Fruit fly (Drosophila melanogaster) whole organism, adult: ENCODE measurements around the gene CG4080.

Experiments
- CG11617 ChIP-seq: fragments of 200-800 bp; sonication (Bioruptor generic); optimal IDR thresholded peaks from 2 replicates; lab custom pipeline; 2017; ENCODE audit warnings: mild to moderate bottlenecking, missing biosample characterization, missing genetic modification reagents, missing genetic modification characterization
- CG12768 ChIP-seq: fragments of 200-800 bp; sonication (Bioruptor generic); optimal IDR thresholded peaks from 2 replicates; lab custom pipeline; 2017; ENCODE audit warnings: missing biosample characterization, missing genetic modification characterization, mild to moderate bottlenecking, moderate library complexity, missing genetic modification reagents
- CG14711 ChIP-seq: fragments of 200-800 bp; sonication (Bioruptor generic); optimal IDR thresholded peaks from 2 replicates; lab custom pipeline; 2018; ENCODE audit warnings: missing biosample characterization, mild to moderate bottlenecking, missing genetic modification characterization, moderate library complexity
- CG1620 ChIP-seq: fragments of 200-800 bp; sonication (Bioruptor generic); optimal IDR thresholded peaks from 2 replicates; lab custom pipeline; 2016; ENCODE audit warnings: missing biosample characterization, missing genetic modification characterization
- CG33017 ChIP-seq: fragments of 200-800 bp; sonication (Bioruptor generic); optimal IDR thresholded peaks from 2 replicates; lab custom pipeline; 2018; ENCODE audit warnings: missing biosample characterization, mild to moderate bottlenecking, missing genetic modification characterization, moderate library complexity
- CG5204 ChIP-seq: fragments of 200-800 bp; sonication (Bioruptor generic); optimal IDR thresholded peaks from 2 replicates; lab custom pipeline; 2016; ENCODE audit warnings: missing biosample characterization, missing genetic modification characterization
- CG7045 ChIP-seq: fragments of 200-800 bp; sonication (Bioruptor generic); optimal IDR thresholded peaks from 2 replicates; lab custom pipeline; 2017; ENCODE audit warnings: missing biosample characterization, mild to moderate bottlenecking, missing genetic modification characterization
- CG7101 ChIP-seq: fragments of 200-800 bp; sonication (Bioruptor generic); optimal IDR thresholded peaks from 2 replicates; lab custom pipeline; 2018; ENCODE audit warnings: missing biosample characterization, mild to moderate bottlenecking, missing genetic modification characterization, moderate library complexity
- Clk ChIP-seq: fragments of 200-800 bp; sonication (Bioruptor generic); optimal IDR thresholded peaks from 2 replicates; lab custom pipeline; 2017; ENCODE audit warnings: missing biosample characterization, missing genetic modification characterization
- Crg-1 ChIP-seq: fragments of 200-800 bp; sonication (Bioruptor generic); optimal IDR thresholded peaks from 2 replicates; lab custom pipeline; 2016; ENCODE audit warnings: missing biosample characterization, missing genetic modification characterization
- Hr96 ChIP-seq: fragments of 200-800 bp; sonication (Bioruptor generic); optimal IDR thresholded peaks from 2 replicates; lab custom pipeline; 2016; ENCODE audit warnings: missing biosample characterization, missing genetic modification characterization
- Mnt ChIP-seq: fragments of 200-800 bp; sonication (Bioruptor generic); optimal IDR thresholded peaks from 2 replicates; lab custom pipeline; 2016; ENCODE audit warnings: missing biosample characterization, mild to moderate bottlenecking, missing genetic modification characterization
- bab1 ChIP-seq: fragments of 200-800 bp; sonication (Bioruptor generic); optimal IDR thresholded peaks from 3 replicates; lab custom pipeline; 2019; ENCODE audit warnings: missing biosample characterization, mild to moderate bottlenecking, missing genetic modification characterization, moderate library complexity
- cic ChIP-seq: fragments of 200-800 bp; sonication (Bioruptor generic); optimal IDR thresholded peaks from 2 replicates; lab custom pipeline; 2017; ENCODE audit warnings: missing biosample characterization, mild to moderate bottlenecking, missing genetic modification characterization, moderate library complexity
- cnc ChIP-seq, 2 experiments: fragments of >200 bp; optimal IDR thresholded peaks; 2 replicates each; lab custom pipeline; 2017
- kay ChIP-seq: fragments of 200-800 bp; sonication (Bioruptor generic); peaks from one replicate; lab custom pipeline; 2016; ENCODE audit warnings: missing biosample characterization, missing genetic modification characterization, borderline replicate concordance
- ovo ChIP-seq: fragments of 200-800 bp; sonication (Bioruptor generic); optimal IDR thresholded peaks from 2 replicates; lab custom pipeline; 2016; ENCODE audit warnings: missing biosample characterization, missing genetic modification characterization
- pad ChIP-seq: fragments of 200-800 bp; sonication (Bioruptor generic); optimal IDR thresholded peaks from 3 replicates; lab custom pipeline; 2017; ENCODE audit warnings: missing biosample characterization, missing genetic modification characterization, mild to moderate bottlenecking, moderate library complexity, missing genetic modification reagents
- tj ChIP-seq: fragments of 200-800 bp; sonication (Bioruptor generic); optimal IDR thresholded peaks from 3 replicates; lab custom pipeline; 2017; ENCODE audit warnings: missing biosample characterization, mild to moderate bottlenecking, missing genetic modification characterization, moderate library complexity
- toe ChIP-seq: fragments of 200-800 bp; sonication (Bioruptor generic); optimal IDR thresholded peaks from 2 replicates; lab custom pipeline; 2016; ENCODE audit warnings: missing biosample characterization, missing genetic modification characterization

CG4080 gene

DNA sequence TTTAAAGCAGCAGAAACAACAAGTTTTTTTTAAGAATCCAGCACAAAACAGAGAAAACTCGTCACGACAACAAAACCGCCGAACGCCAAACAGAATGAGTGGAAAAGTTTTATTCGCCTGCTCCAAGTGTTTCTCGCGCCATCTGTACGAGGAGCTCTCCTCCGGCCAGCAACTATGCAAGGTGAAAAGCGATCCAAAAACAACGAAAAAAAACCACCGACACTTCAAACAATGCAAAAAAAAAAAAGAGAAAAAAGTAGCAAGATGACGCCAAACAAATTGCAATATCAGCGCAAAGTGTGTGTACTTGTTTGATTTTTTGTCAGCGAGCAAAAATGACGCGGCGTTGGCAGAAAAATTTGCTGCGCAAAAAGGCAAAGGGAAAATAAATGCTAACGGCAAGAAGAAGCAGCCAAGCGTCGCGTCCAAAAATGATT is 31.6 kb downstream of the CG4080 start:
- TF ChIP-seq pad = no peak
- TF ChIP-seq CG11617 (GFP tag; lab: Kevin White, UChicago) = peak; percentile 60
- peak; percentile 16 for TF ChIP-seq CG12768 (GFP tag; lab: Kevin White, UChicago)
- TF ChIP-seq CG33017 (tag; lab: Kevin White, UChicago) = no peak
- TF ChIP-seq ovo (GFP tag; lab: Kevin White, UChicago) = no peak
- no peak for TF ChIP-seq CG1620 (GFP tag; lab: Kevin White, UChicago)
- TF ChIP-seq Mnt = no peak
- peak; percentile 67 for TF ChIP-seq cic (GFP tag; lab: Kevin White, UChicago)
- no peak for TF ChIP-seq CG14711
- peak; percentile 85 for TF ChIP-seq kay (GFP tag; lab: Kevin White, UChicago)
- no peak for TF ChIP-seq CG5204
- TF ChIP-seq tj (GFP tag; lab: Kevin White, UChicago) = peak; percentile 100
- peak; percentile 13 for TF ChIP-seq bab1 (GFP tag; lab: Kevin White, UChicago)
- no peak for TF ChIP-seq Hr96 (GFP tag; lab: Kevin White, UChicago)
- no peak for TF ChIP-seq toe
- no peak for TF ChIP-seq Clk (GFP tag; lab: Kevin White, UChicago)

DNA sequence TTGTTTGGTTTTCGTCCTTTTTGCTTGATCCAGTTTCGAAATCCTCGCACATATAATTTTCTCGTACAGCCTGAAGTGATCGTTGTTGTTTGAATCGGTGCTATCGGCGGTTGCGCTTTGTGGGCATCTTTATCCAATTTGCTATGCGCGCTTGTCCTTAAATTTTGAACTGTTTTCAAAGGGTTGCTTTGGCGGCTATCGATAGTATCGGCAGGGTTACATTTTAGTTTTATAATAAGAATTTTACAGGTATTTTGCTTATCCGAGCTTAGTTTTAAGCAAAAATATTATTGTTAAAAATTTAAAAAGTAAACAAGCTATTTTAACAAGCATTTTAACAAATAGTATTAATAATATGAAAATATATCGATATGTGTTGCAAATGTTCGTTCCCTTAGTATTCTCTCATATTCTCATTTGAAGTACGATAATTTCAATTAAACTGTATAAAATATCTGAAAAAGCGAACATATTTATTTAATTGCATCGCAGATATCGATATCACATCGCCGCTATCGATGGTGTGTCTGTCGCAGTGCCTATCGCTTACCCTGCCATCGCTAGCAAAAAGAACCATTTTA is 32.1 kb downstream of the CG4080 start, which contains the start of the genes Klp67A and CG4452:
Gene Klp67A, minus strand, starts transcription at position 197 of the 581 bp plus-strand sequence.
Gene CG4452, plus strand, starts transcription at position 528 of the 581 bp plus-strand sequence.
- TF ChIP-seq CG12768 (GFP tag; lab: Kevin White, UChicago) (peak; percentile 27), ovo (GFP tag; lab: Kevin White, UChicago) (peak; percentile 39), Hr96 (GFP tag; lab: Kevin White, UChicago) (no peak), tj (GFP tag; lab: Kevin White, UChicago) (no peak), kay (GFP tag; lab: Kevin White, UChicago) (peak; percentile 17), Mnt (peak; percentile 36), pad (peak; percentile 30), bab1 (GFP tag; lab: Kevin White, UChicago) (no peak), Crg-1 (GFP tag; lab: Kevin White, UChicago) (no peak), CG33017 (tag; lab: Kevin White, UChicago) (peak; percentile 13), cic (GFP tag; lab: Kevin White, UChicago) (no peak), CG11617 (GFP tag; lab: Kevin White, UChicago) (peak; percentile 64), CG7101 (peak; percentile 13), CG14711 (peak; percentile 76), toe (no peak), cnc (optimal IDR thresholded peaks at IDR 0.05; lab: Kevin White, UChicago) (no peak), CG1620 (GFP tag; lab: Kevin White, UChicago) (peak; percentile 56)

dm6 chr3L:9364131-9364530 is 34.9 kb downstream of the CG4080 start, which contains the start of gene mRRF1:
mRRF1 (plus strand) TSS chr3L:9364350.
- peak; percentile 7 for TF ChIP-seq bab1 (GFP tag; lab: Kevin White, UChicago)
- TF ChIP-seq tj (GFP tag; lab: Kevin White, UChicago) = peak; percentile 38
- TF ChIP-seq kay (GFP tag; lab: Kevin White, UChicago) = peak; percentile 27
- no peak for TF ChIP-seq CG7045 (GFP tag; lab: Kevin White, UChicago)

dm6 chr3L:9361894-9362293 is 37.1 kb downstream of the CG4080 start, which contains the start of gene CG34456:
CG34456 (plus strand) TSS chr3L:9362108.
- TF ChIP-seq Hr96 (GFP tag; lab: Kevin White, UChicago) (no peak), CG7101 (peak; percentile 42), Crg-1 (GFP tag; lab: Kevin White, UChicago) (no peak), toe (no peak), cic (GFP tag; lab: Kevin White, UChicago) (peak; percentile 88), tj (GFP tag; lab: Kevin White, UChicago) (no peak), CG12768 (GFP tag; lab: Kevin White, UChicago) (peak; percentile 60), bab1 (GFP tag; lab: Kevin White, UChicago) (no peak), kay (GFP tag; lab: Kevin White, UChicago) (peak; percentile 94), ovo (GFP tag; lab: Kevin White, UChicago) (no peak), cnc (optimal IDR thresholded peaks at IDR 0.05; lab: Kevin White, UChicago) (no peak), CG5204 (no peak), Clk (GFP tag; lab: Kevin White, UChicago) (no peak), CG1620 (GFP tag; lab: Kevin White, UChicago) (no peak), CG33017 (tag; lab: Kevin White, UChicago) (peak; percentile 79), CG14711 (no peak), CG11617 (GFP tag; lab: Kevin White, UChicago) (peak; percentile 30), CG7045 (GFP tag; lab: Kevin White, UChicago) (peak; percentile 55), Mnt (no peak), pad (no peak)

dm6 chr3L:9360217-9360692 is 38.8 kb downstream of the CG4080 start, which contains the start of gene Pdxk:
Pdxk (plus strand) TSS chr3L:9360316.
- TF ChIP-seq pad (peak; percentile 50), CG14711 (peak; percentile 23), bab1 (GFP tag; lab: Kevin White, UChicago) (peak; percentile 39), Hr96 (GFP tag; lab: Kevin White, UChicago) (no peak), CG11617 (GFP tag; lab: Kevin White, UChicago) (peak; percentile 51), ovo (GFP tag; lab: Kevin White, UChicago) (peak; percentile 21), CG12768 (GFP tag; lab: Kevin White, UChicago) (peak; percentile 18), cic (GFP tag; lab: Kevin White, UChicago) (peak; percentile 94), cnc (optimal IDR thresholded peaks at IDR 0.05; lab: Kevin White, UChicago) (peak in 1 of 2 experiments; percentile 3), Mnt (peak; percentile 41), CG7045 (GFP tag; lab: Kevin White, UChicago) (peak; percentile 1), CG33017 (tag; lab: Kevin White, UChicago) (peak; percentile 69), tj (GFP tag; lab: Kevin White, UChicago) (peak; percentile 35), toe (peak; percentile 46), kay (GFP tag; lab: Kevin White, UChicago) (no peak), CG5204 (no peak), CG7101 (peak; percentile 49), Crg-1 (GFP tag; lab: Kevin White, UChicago) (no peak)
